Worm (Caenorhabditis elegans) whole organism, L3 larva: ENCODE results near the gene alh-4.

Source experiments
- aly-2 ChIP-seq: fragments of 150-350 bp; optimal IDR thresholded peaks from 2 replicates; lab custom pipeline; 2014; ENCODE audit warnings: missing biosample characterization, missing genetic modification characterization
- elt-1 ChIP-seq: fragments of 150-350 bp; optimal IDR thresholded peaks from 2 replicates; lab custom pipeline; 2014; ENCODE audit warnings: missing biosample characterization, missing genetic modification characterization
- lin-39 ChIP-seq: fragments of 150-350 bp; optimal IDR thresholded peaks from 2 replicates; lab custom pipeline; 2018; ENCODE audit warnings: missing biosample characterization, missing genetic modification reagents, missing genetic modification characterization
- nhr-11 ChIP-seq: fragments of 150-350 bp; optimal IDR thresholded peaks from 2 replicates; lab custom pipeline; 2014; ENCODE audit warnings: missing biosample characterization, missing genetic modification characterization
- nhr-12 ChIP-seq: fragments of 150-350 bp; optimal IDR thresholded peaks from 2 replicates; lab custom pipeline; 2014; ENCODE audit warnings: missing biosample characterization, missing genetic modification characterization
- nhr-76 ChIP-seq: fragments of 150-350 bp; sonication (generic microtip); optimal IDR thresholded peaks from 5 replicates; lab custom pipeline; 2014; ENCODE audit warnings: missing biosample characterization, missing genetic modification characterization
- nhr-77 ChIP-seq: fragments of 150-350 bp; optimal IDR thresholded peaks from 2 replicates; lab custom pipeline; 2014; ENCODE audit warnings: missing biosample characterization, missing genetic modification characterization
- pha-4 ChIP-seq: fragments of 150-350 bp; optimal IDR thresholded peaks from 2 replicates; lab custom pipeline; 2014; ENCODE audit warnings: missing biosample characterization, missing genetic modification reagents, missing genetic modification characterization
- pqm-1 ChIP-seq: fragments of 150-350 bp; optimal IDR thresholded peaks from 2 replicates; lab custom pipeline; 2017; ENCODE audit warnings: missing biosample characterization, missing genetic modification characterization, inconsistent platforms
- snpc-4 ChIP-seq: fragments of 150-350 bp; optimal IDR thresholded peaks from 2 replicates; lab custom pipeline; 2014; ENCODE audit warnings: missing biosample characterization, missing genetic modification characterization
- unc-39 ChIP-seq: sonication (generic microtip); optimal IDR thresholded peaks from 4 replicates; lab custom pipeline; 2017; ENCODE audit warnings: missing biosample characterization, missing genetic modification characterization
- zag-1 ChIP-seq: fragments of 150-350 bp; optimal IDR thresholded peaks from 2 replicates; lab custom pipeline; 2014; ENCODE audit warnings: missing biosample characterization, missing genetic modification characterization
- ztf-4 ChIP-seq: fragments of 150-350 bp; optimal IDR thresholded peaks from 2 replicates; lab custom pipeline; 2014; ENCODE audit warnings: missing biosample characterization, missing genetic modification characterization

- TF ChIP-seq snpc-4 (tag; lab: Kevin White, UChicago) (no peak), zag-1 (tag; lab: Kevin White, UChicago) (no peak), ztf-4 (tag; lab: Kevin White, UChicago) (no peak), nhr-11 (no peak), unc-39 (tag; lab: Kevin White, UChicago) (no peak), elt-1 (no peak), nhr-76 (tag; lab: Kevin White, UChicago) (no peak), pqm-1 (tag; lab: Kevin White, UChicago) (no peak), nhr-77 (tag; lab: Kevin White, UChicago) (no peak), lin-39 (tag; lab: Kevin White, UChicago) (no peak), nhr-12 (tag; lab: Kevin White, UChicago) (no peak), pha-4 (tag; lab: Kevin White, UChicago) (no peak), aly-2 (no peak)
Measured at ce11 chrV:6385677-6386276, 43.9 kb downstream of the alh-4 start.
